Worm (Caenorhabditis elegans) whole organism, L3 larva: Measurements from ENCODE around the gene F54D10.8.
"Not testable (repeated sequence)": the region's sequence is repeated elsewhere in the genome, so short reads cannot be mapped to it uniquely, and the experiment has no call there.

Experiments used
- R02D3.7 ChIP-seq: fragments of 150-350 bp; optimal IDR thresholded peaks from 2 replicates; lab custom pipeline; 2014; ENCODE audit warnings: missing biosample characterization, missing genetic modification characterization
- ZK546.5 ChIP-seq: sonication (generic microtip); optimal IDR thresholded peaks from 2 replicates; lab custom pipeline; 2017; ENCODE audit warnings: missing biosample characterization, missing genetic modification characterization
- aly-2 ChIP-seq: fragments of 150-350 bp; optimal IDR thresholded peaks from 2 replicates; lab custom pipeline; 2014; ENCODE audit warnings: missing biosample characterization, missing genetic modification characterization
- ama-1 ChIP-seq: fragments of 150-350 bp; optimal IDR thresholded peaks from 2 replicates; lab custom pipeline; 2018
- ceh-16 ChIP-seq: sonication (generic microtip); optimal IDR thresholded peaks from 2 replicates; lab custom pipeline; 2017; ENCODE audit warnings: missing biosample characterization, missing genetic modification characterization
- ceh-28 ChIP-seq: fragments of 150-350 bp; optimal IDR thresholded peaks from 2 replicates; lab custom pipeline; 2014; ENCODE audit warnings: missing biosample characterization, missing genetic modification reagents, missing genetic modification characterization
- ceh-82 ChIP-seq: fragments of 150-350 bp; optimal IDR thresholded peaks from 2 replicates; lab custom pipeline; 2014; ENCODE audit warnings: missing biosample characterization, missing genetic modification characterization
- ceh-9 ChIP-seq: sonication (generic microtip); optimal IDR thresholded peaks from 2 replicates; lab custom pipeline; 2018; ENCODE audit warnings: missing biosample characterization, missing genetic modification characterization
- egl-27 ChIP-seq: sonication (generic microtip); optimal IDR thresholded peaks from 4 replicates; lab custom pipeline; 2017; ENCODE audit warnings: missing biosample characterization, missing genetic modification reagents, missing genetic modification characterization
- egl-5 ChIP-seq: fragments of 150-350 bp; optimal IDR thresholded peaks from 2 replicates; lab custom pipeline; 2017; ENCODE audit warnings: missing biosample characterization, missing genetic modification reagents, missing genetic modification characterization, inconsistent platforms
- elt-1 ChIP-seq: fragments of 150-350 bp; optimal IDR thresholded peaks from 2 replicates; lab custom pipeline; 2014; ENCODE audit warnings: missing biosample characterization, missing genetic modification characterization
- elt-2 ChIP-seq: sonication (generic microtip); optimal IDR thresholded peaks from 2 replicates; lab custom pipeline; 2016; ENCODE audit warnings: missing genetic modification reagents, mild to moderate bottlenecking, missing genetic modification characterization, missing compliant biosample characterization
- elt-3 ChIP-seq, 3 experiments: fragments of 150-350 bp in 1 of 3; sonication (generic microtip) in 2 of 3; optimal IDR thresholded peaks; 2 replicates in 2 of 3; 4 replicates in 1 of 3; lab custom pipeline; 2014 to 2017; ENCODE audit warnings: missing biosample characterization in 3 of 3, missing genetic modification characterization in 3 of 3
- eor-1 ChIP-seq, 2 experiments: fragments of 150-350 bp; optimal IDR thresholded peaks; 2 replicates each; lab custom pipeline; 2014 to 2018; ENCODE audit warnings: missing biosample characterization in 2 of 2, missing genetic modification characterization in 2 of 2
- fkh-2 ChIP-seq: fragments of 150-350 bp; optimal IDR thresholded peaks from 2 replicates; lab custom pipeline; 2014; ENCODE audit warnings: missing biosample characterization, missing genetic modification reagents, missing genetic modification characterization
- fos-1 ChIP-seq: fragments of 150-350 bp; optimal IDR thresholded peaks from 2 replicates; lab custom pipeline; 2014; ENCODE audit warnings: missing biosample characterization, missing genetic modification characterization
- hmg-11 ChIP-seq: sonication (generic microtip); optimal IDR thresholded peaks from 2 replicates; lab custom pipeline; 2016; ENCODE audit warnings: missing genetic modification characterization, missing compliant biosample characterization
- jun-1 ChIP-seq: fragments of 150-350 bp; optimal IDR thresholded peaks from 2 replicates; lab custom pipeline; 2014; ENCODE audit warnings: missing biosample characterization, missing genetic modification reagents, missing genetic modification characterization
- lin-15B ChIP-seq: fragments of 150-350 bp; optimal IDR thresholded peaks from 2 replicates; lab custom pipeline; 2014; ENCODE audit warnings: missing biosample characterization, missing genetic modification characterization
- lin-39 ChIP-seq: fragments of 150-350 bp; optimal IDR thresholded peaks from 2 replicates; lab custom pipeline; 2018; ENCODE audit warnings: missing biosample characterization, missing genetic modification reagents, missing genetic modification characterization
- mdl-1 ChIP-seq: fragments of 150-350 bp; optimal IDR thresholded peaks from 2 replicates; lab custom pipeline; 2014; ENCODE audit warnings: missing biosample characterization, missing genetic modification characterization
- mml-1 ChIP-seq: fragments of 150-350 bp; sonication (generic microtip); optimal IDR thresholded peaks from 3 replicates; lab custom pipeline; 2014; ENCODE audit warnings: missing biosample characterization, missing genetic modification characterization
- nfya-1 ChIP-seq: sonication (generic microtip); optimal IDR thresholded peaks from 2 replicates; lab custom pipeline; 2017; ENCODE audit warnings: missing genetic modification characterization, mild to moderate bottlenecking, missing compliant biosample characterization, antibody characterized with exemption, moderate library complexity; ENCODE audit not compliant: insufficient read depth
- nhr-11 ChIP-seq: fragments of 150-350 bp; optimal IDR thresholded peaks from 2 replicates; lab custom pipeline; 2014; ENCODE audit warnings: missing biosample characterization, missing genetic modification characterization
- nhr-12 ChIP-seq: fragments of 150-350 bp; optimal IDR thresholded peaks from 2 replicates; lab custom pipeline; 2014; ENCODE audit warnings: missing biosample characterization, missing genetic modification characterization
- nhr-23 ChIP-seq: fragments of 150-350 bp; optimal IDR thresholded peaks from 2 replicates; lab custom pipeline; 2014; ENCODE audit warnings: missing biosample characterization, missing genetic modification reagents, missing genetic modification characterization
- nhr-237 ChIP-seq: fragments of 150-350 bp; optimal IDR thresholded peaks from 2 replicates; lab custom pipeline; 2014; ENCODE audit warnings: missing biosample characterization, missing genetic modification characterization
- nhr-25 ChIP-seq: sonication (generic microtip); optimal IDR thresholded peaks from 2 replicates; lab custom pipeline; 2017; ENCODE audit warnings: missing biosample characterization, missing genetic modification characterization
- nhr-28 ChIP-seq: fragments of 150-350 bp; optimal IDR thresholded peaks from 2 replicates; lab custom pipeline; 2014; ENCODE audit warnings: missing biosample characterization, missing genetic modification characterization
- nhr-43 ChIP-seq: sonication (generic microtip); optimal IDR thresholded peaks from 2 replicates; lab custom pipeline; 2016; ENCODE audit warnings: mild to moderate bottlenecking, missing genetic modification characterization, missing compliant biosample characterization; ENCODE audit not compliant: poor library complexity, severe bottlenecking
- nhr-67 ChIP-seq: fragments of 150-350 bp; optimal IDR thresholded peaks from 2 replicates; lab custom pipeline; 2014; ENCODE audit warnings: missing biosample characterization, missing genetic modification characterization
- nhr-76 ChIP-seq: fragments of 150-350 bp; sonication (generic microtip); optimal IDR thresholded peaks from 5 replicates; lab custom pipeline; 2014; ENCODE audit warnings: missing biosample characterization, missing genetic modification characterization
- nhr-77 ChIP-seq: fragments of 150-350 bp; optimal IDR thresholded peaks from 2 replicates; lab custom pipeline; 2014; ENCODE audit warnings: missing biosample characterization, missing genetic modification characterization
- pha-4 ChIP-seq: fragments of 150-350 bp; optimal IDR thresholded peaks from 2 replicates; lab custom pipeline; 2014; ENCODE audit warnings: missing biosample characterization, missing genetic modification reagents, missing genetic modification characterization
- pqm-1 ChIP-seq: fragments of 150-350 bp; optimal IDR thresholded peaks from 2 replicates; lab custom pipeline; 2017; ENCODE audit warnings: missing biosample characterization, missing genetic modification characterization, inconsistent platforms
- sea-2 ChIP-seq: fragments of 150-350 bp; sonication (generic microtip); optimal IDR thresholded peaks from 4 replicates; lab custom pipeline; 2014; ENCODE audit warnings: missing biosample characterization, missing genetic modification reagents, missing genetic modification characterization
- skn-1 ChIP-seq: fragments of 150-350 bp; optimal IDR thresholded peaks from 2 replicates; lab custom pipeline; 2014; ENCODE audit warnings: missing biosample characterization, missing genetic modification characterization
- snpc-4 ChIP-seq: fragments of 150-350 bp; optimal IDR thresholded peaks from 2 replicates; lab custom pipeline; 2014; ENCODE audit warnings: missing biosample characterization, missing genetic modification characterization
- tbx-2 ChIP-seq: sonication (generic microtip); optimal IDR thresholded peaks from 2 replicates; lab custom pipeline; 2016; ENCODE audit warnings: mild to moderate bottlenecking, missing genetic modification characterization, missing compliant biosample characterization
- unc-39 ChIP-seq: sonication (generic microtip); optimal IDR thresholded peaks from 4 replicates; lab custom pipeline; 2017; ENCODE audit warnings: missing biosample characterization, missing genetic modification characterization
- unc-62 ChIP-seq: fragments of 150-350 bp; sonication (generic microtip); optimal IDR thresholded peaks from 4 replicates; lab custom pipeline; 2014; ENCODE audit warnings: missing biosample characterization, missing genetic modification reagents, missing genetic modification characterization
- zag-1 ChIP-seq: fragments of 150-350 bp; optimal IDR thresholded peaks from 2 replicates; lab custom pipeline; 2014; ENCODE audit warnings: missing biosample characterization, missing genetic modification characterization
- ztf-11 ChIP-seq: fragments of 150-350 bp; optimal IDR thresholded peaks from 2 replicates; lab custom pipeline; 2014; ENCODE audit warnings: missing biosample characterization, missing genetic modification characterization
- ztf-4 ChIP-seq: fragments of 150-350 bp; optimal IDR thresholded peaks from 2 replicates; lab custom pipeline; 2014; ENCODE audit warnings: missing biosample characterization, missing genetic modification characterization

F54D10.8 gene

ce11 chrII:3816251-3816849 lies 11.4 kb downstream of the F54D10.8 start, which contains the start of gene fbxa-24:
fbxa-24 (plus strand) TSS chrII:3816526.
- not testable (repeated sequence) for TF ChIP-seq lin-39; lin-15B (tag; lab: Kevin White, UChicago); fkh-2 (tag; lab: Kevin White, UChicago)
- TF ChIP-seq, all 47 proteins: peak for 0; not testable (repeated sequence) for 47

- TF ChIP-seq elt-2 (tag; lab: Kevin White, UChicago): peak; percentile 93
- no peak for TF ChIP-seq nhr-43 (tag; lab: Kevin White, UChicago)
- peak; percentile 80 for TF ChIP-seq pqm-1 (tag; lab: Kevin White, UChicago)
- no peak for TF ChIP-seq nhr-77 (tag; lab: Kevin White, UChicago)
- TF ChIP-seq jun-1: peak; percentile 83
- no peak for TF ChIP-seq snpc-4
- TF ChIP-seq hmg-11 (tag; lab: Kevin White, UChicago): peak; percentile 5
- TF ChIP-seq pha-4 (tag; lab: Kevin White, UChicago): peak; percentile 6
Observed at ce11 chrII:3815445-3816208, 12.1 kb downstream of the F54D10.8 start.

- TF ChIP-seq nhr-12 (tag; lab: Kevin White, UChicago) (no peak), pha-4 (tag; lab: Kevin White, UChicago) (peak; percentile 48)
Observed at ce11 chrII:3811816-3812332, 15.8 kb downstream of the F54D10.8 start, which contains the start of gene lido-15. lido-15 (plus strand) TSS chrII:3812282.

ce11 chrII:3810550-3810949 lies 17.2 kb downstream of the F54D10.8 start:
- TF ChIP-seq ceh-28 (tag; lab: Kevin White, UChicago) (no peak), mdl-1 (no peak), ztf-11 (tag; lab: Kevin White, UChicago) (no peak), ceh-9 (tag; lab: Kevin White, UChicago) (no peak), egl-5 (peak; percentile 7), skn-1 (tag; lab: Kevin White, UChicago) (no peak), elt-2 (tag; lab: Kevin White, UChicago) (peak; percentile 78), pqm-1 (tag; lab: Kevin White, UChicago) (peak; percentile 24), lin-39 (peak; percentile 73), zag-1 (no peak), ama-1 (lab: Kevin White, UChicago) (no peak), nhr-23 (tag; lab: Kevin White, UChicago) (peak; percentile 33), unc-39 (tag; lab: Kevin White, UChicago) (no peak), ceh-82 (tag; lab: Kevin White, UChicago) (no peak), nhr-67 (no peak), ceh-16 (no peak), lin-15B (tag; lab: Kevin White, UChicago) (peak; percentile 2), nhr-28 (tag; lab: Kevin White, UChicago) (no peak), nhr-11 (no peak), elt-1 (tag; lab: Kevin White, UChicago) (no peak), nhr-237 (tag; lab: Kevin White, UChicago) (no peak), eor-1 (tag; optimal IDR thresholded peaks at IDR 0.05; lab: Kevin White, UChicago) (no peak), nhr-76 (no peak), tbx-2 (tag; lab: Kevin White, UChicago) (no peak), ZK546.5 (tag; lab: Kevin White, UChicago) (no peak), pha-4 (tag; lab: Kevin White, UChicago) (peak; percentile 75), unc-62 (GFP tag; lab: Kevin White, UChicago) (no peak), nhr-77 (tag; lab: Kevin White, UChicago) (no peak), aly-2 (no peak), ztf-4 (tag; lab: Kevin White, UChicago) (no peak), jun-1 (no peak), sea-2 (GFP tag; lab: Kevin White, UChicago) (no peak), nhr-25 (tag; lab: Kevin White, UChicago) (peak; percentile 14), fos-1 (tag; lab: Kevin White, UChicago) (no peak), mml-1 (no peak), R02D3.7 (peak; percentile 39), nfya-1 (tag; lab: Kevin White, UChicago) (peak; percentile 53), hmg-11 (tag; lab: Kevin White, UChicago) (peak; percentile 57), elt-3 (tag; optimal IDR thresholded peaks at IDR 0.05; lab: Kevin White, UChicago) (no peak), egl-27 (no peak), nhr-43 (tag; lab: Kevin White, UChicago) (no peak)
